Fruit fly (Drosophila melanogaster) whole organism, pupa: ENCODE measurements around the gene D2hgdh.
A peak's percentile ranks its signal among the peaks of the same experiment; 100 is the strongest.

Source experiments
- CG10348 ChIP-seq: fragments of 200-800 bp; sonication (Bioruptor generic); IDR thresholded peaks from 2 replicates; pipeline ENCODE4 v1.3.6; 2022; ENCODE audit warnings: missing biosample characterization, missing genetic modification characterization
- CG12605 ChIP-seq: fragments of 200-800 bp; sonication (Bioruptor generic); IDR thresholded peaks from 2 replicates; pipeline ENCODE4 v1.3.6; 2022; ENCODE audit warnings: missing biosample characterization, missing genetic modification characterization
- CG13204 ChIP-seq: fragments of 200-800 bp; sonication (Bioruptor generic); optimal IDR thresholded peaks from 2 replicates; lab custom pipeline; 2018; ENCODE audit warnings: missing biosample characterization, mild to moderate bottlenecking, missing genetic modification characterization, moderate library complexity
- CG14655 ChIP-seq: fragments of 200-800 bp; sonication (Bioruptor generic); optimal IDR thresholded peaks from 3 replicates; lab custom pipeline; 2017; ENCODE audit warnings: mild to moderate bottlenecking, missing biosample characterization, missing genetic modification reagents, missing genetic modification characterization
- CG15710 ChIP-seq: fragments of 200-800 bp; sonication (Bioruptor generic); optimal IDR thresholded peaks from 2 replicates; lab custom pipeline; 2018; ENCODE audit warnings: missing biosample characterization, mild to moderate bottlenecking, missing genetic modification characterization, moderate library complexity
- CG17806 ChIP-seq: fragments of 200-800 bp; sonication (Bioruptor generic); optimal IDR thresholded peaks from 2 replicates; lab custom pipeline; 2018; ENCODE audit warnings: missing biosample characterization, mild to moderate bottlenecking, missing genetic modification characterization, moderate library complexity
- CG32121 ChIP-seq: fragments of 200-800 bp; sonication (Bioruptor generic); IDR thresholded peaks from 2 replicates; pipeline ENCODE4 v1.3.6; 2022; ENCODE audit warnings: missing biosample characterization, missing genetic modification characterization
- CG34367 ChIP-seq: fragments of 200-800 bp; sonication (Bioruptor generic); optimal IDR thresholded peaks from 2 replicates; lab custom pipeline; 2018; ENCODE audit warnings: missing biosample characterization, mild to moderate bottlenecking, missing genetic modification characterization
- CG4496 ChIP-seq: fragments of 200-800 bp; sonication (Bioruptor generic); IDR thresholded peaks from 3 replicates; pipeline ENCODE4 v1.3.6; 2022; ENCODE audit warnings: missing biosample characterization, missing genetic modification characterization
- CG8159 ChIP-seq: fragments of 200-800 bp; sonication (Bioruptor generic); optimal IDR thresholded peaks from 3 replicates; lab custom pipeline; 2018; ENCODE audit warnings: missing biosample characterization, mild to moderate bottlenecking, missing genetic modification characterization, moderate library complexity
- CG8301 ChIP-seq: fragments of 200-800 bp; sonication (Bioruptor generic); optimal IDR thresholded peaks from 2 replicates; lab custom pipeline; 2018; ENCODE audit warnings: missing biosample characterization, mild to moderate bottlenecking, missing genetic modification characterization
- CG9948 ChIP-seq: fragments of 200-800 bp; sonication (Bioruptor generic); optimal IDR thresholded peaks from 2 replicates; lab custom pipeline; 2018; ENCODE audit warnings: missing biosample characterization, mild to moderate bottlenecking, missing genetic modification characterization, moderate library complexity
- D1 ChIP-seq: fragments of 200-800 bp; sonication (Bioruptor generic); optimal IDR thresholded peaks from 2 replicates; lab custom pipeline; 2018; ENCODE audit warnings: missing biosample characterization, mild to moderate bottlenecking, missing genetic modification characterization, moderate library complexity
- EcR ChIP-seq: fragments of 200-800 bp; sonication (Bioruptor generic); optimal IDR thresholded peaks from 3 replicates; lab custom pipeline; 2019; ENCODE audit warnings: missing biosample characterization, missing genetic modification characterization, mild to moderate bottlenecking, moderate library complexity, missing genetic modification reagents
- Ets98B ChIP-seq: fragments of 200-800 bp; sonication (Bioruptor generic); IDR thresholded peaks from 2 replicates; pipeline ENCODE4 v1.3.6; 2022; ENCODE audit warnings: missing biosample characterization, missing genetic modification characterization
- Pif1A ChIP-seq: fragments of 200-800 bp; sonication (Bioruptor generic); optimal IDR thresholded peaks from 3 replicates; lab custom pipeline; 2016; ENCODE audit warnings: missing biosample characterization, missing genetic modification characterization
- Pif1B ChIP-seq: fragments of 200-800 bp; sonication (Bioruptor generic); optimal IDR thresholded peaks from 3 replicates; lab custom pipeline; 2016; ENCODE audit warnings: missing biosample characterization, missing genetic modification characterization
- Snoo ChIP-seq: fragments of 200-800 bp; sonication (Bioruptor generic); optimal IDR thresholded peaks from 3 replicates; lab custom pipeline; 2017; ENCODE audit warnings: missing biosample characterization, mild to moderate bottlenecking, missing genetic modification characterization, inconsistent platforms
- fd96Ca ChIP-seq: fragments of 200-800 bp; sonication (Bioruptor generic); IDR thresholded peaks from 3 replicates; pipeline ENCODE4 v1.3.6; 2022; ENCODE audit warnings: missing biosample characterization, missing genetic modification characterization
- gl ChIP-seq: fragments of 200-800 bp; sonication (Bioruptor generic); optimal IDR thresholded peaks from 2 replicates; lab custom pipeline; 2018; ENCODE audit warnings: missing biosample characterization, mild to moderate bottlenecking, missing genetic modification characterization
- rn ChIP-seq: fragments of 200-800 bp; sonication (Bioruptor generic); IDR thresholded peaks from 2 replicates; pipeline ENCODE4 v1.3.6; 2022; ENCODE audit warnings: missing biosample characterization, missing genetic modification characterization

Gene D2hgdh

dm6 chrX:2141159-2141853 lies at the start of gene D2hgdh:
D2hgdh (plus strand) TSS chrX:2141489.
- TF ChIP-seq CG17806 (tag; lab: Kevin White, UChicago), result peak; percentile 5
- no peak for TF ChIP-seq CG8301
- peak; percentile 49; the same call in 1 of the 2 replicates for TF ChIP-seq CG32121 (GFP tag; lab: Robert Waterston, UW)
- TF ChIP-seq Ets98B (GFP tag; lab: Robert Waterston, UW), result peak; percentile 69
- no peak for TF ChIP-seq rn
- TF ChIP-seq Pif1A (GFP tag; lab: Kevin White, UChicago), result no peak
- TF ChIP-seq Snoo, result peak; percentile 29
- peak; percentile 65 for TF ChIP-seq CG4496 (GFP tag; lab: Robert Waterston, UW)
- TF ChIP-seq fd96Ca (GFP tag; lab: Robert Waterston, UW), result no peak
- TF ChIP-seq D1, result no peak
- no peak for TF ChIP-seq CG34367 (tag; lab: Kevin White, UChicago)

dm6 chrX:2094072-2094761 lies 47.1 kb upstream of the D2hgdh start, which contains the start of gene csw:
csw (plus strand) TSS chrX:2094234.
- peak; percentile 23 for TF ChIP-seq D1
- TF ChIP-seq CG8301, result peak; percentile 66
- peak; percentile 82 for TF ChIP-seq CG14655 (GFP tag; lab: Kevin White, UChicago)
- peak; percentile 84 for TF ChIP-seq Ets98B (GFP tag; lab: Robert Waterston, UW)
- no peak for TF ChIP-seq CG10348 (GFP tag; lab: Robert Waterston, UW)
- peak; percentile 93 for TF ChIP-seq CG13204
- peak; percentile 74 for TF ChIP-seq Snoo
- peak; percentile 85 for TF ChIP-seq CG15710 (tag; lab: Kevin White, UChicago)
- peak; percentile 85 for TF ChIP-seq CG8159 (tag; lab: Kevin White, UChicago)
- peak; percentile 94 for TF ChIP-seq CG12605 (GFP tag; lab: Robert Waterston, UW)
- TF ChIP-seq rn, result peak; percentile 81
- peak; percentile 76 for TF ChIP-seq CG17806 (tag; lab: Kevin White, UChicago)
- peak; percentile 96 for TF ChIP-seq CG4496 (GFP tag; lab: Robert Waterston, UW)
- TF ChIP-seq Pif1A (GFP tag; lab: Kevin White, UChicago), result peak; percentile 92
- peak; percentile 85 for TF ChIP-seq fd96Ca (GFP tag; lab: Robert Waterston, UW)
- peak; percentile 98 for TF ChIP-seq gl (tag; lab: Kevin White, UChicago)
- TF ChIP-seq CG9948 (tag; lab: Kevin White, UChicago), result peak; percentile 65
- peak; percentile 77 for TF ChIP-seq Pif1B (GFP tag; lab: Kevin White, UChicago)
- TF ChIP-seq CG32121 (GFP tag; lab: Robert Waterston, UW), result peak; percentile 84
- peak; percentile 93 for TF ChIP-seq CG34367 (tag; lab: Kevin White, UChicago)
- peak; percentile 70 for TF ChIP-seq EcR (GFP tag; lab: Kevin White, UChicago)

- TF ChIP-seq CG8159 (tag; lab: Kevin White, UChicago) (no peak), CG10348 (GFP tag; lab: Robert Waterston, UW) (no peak), Pif1B (GFP tag; lab: Kevin White, UChicago) (no peak), CG14655 (GFP tag; lab: Kevin White, UChicago) (no peak), CG8301 (no peak), CG32121 (GFP tag; lab: Robert Waterston, UW) (no peak), CG9948 (tag; lab: Kevin White, UChicago) (no peak), D1 (no peak), CG12605 (GFP tag; lab: Robert Waterston, UW) (no peak), EcR (GFP tag; lab: Kevin White, UChicago) (no peak), Snoo (no peak), CG4496 (GFP tag; lab: Robert Waterston, UW) (no peak), CG15710 (tag; lab: Kevin White, UChicago) (no peak), Ets98B (GFP tag; lab: Robert Waterston, UW) (no peak)
These were observed 44.9 kb upstream of the D2hgdh start for dm6 chrX:2096341-2096740.

- TF ChIP-seq CG32121 (GFP tag; lab: Robert Waterston, UW) (no peak), CG13204 (no peak), gl (tag; lab: Kevin White, UChicago) (no peak), CG8301 (peak; percentile 35), D1 (no peak), fd96Ca (GFP tag; lab: Robert Waterston, UW) (no peak), CG9948 (tag; lab: Kevin White, UChicago) (no peak), Pif1B (GFP tag; lab: Kevin White, UChicago) (no peak), CG12605 (GFP tag; lab: Robert Waterston, UW) (0 out of 2 replicates have a peak, but pooled peaks have one; percentile 19), CG17806 (tag; lab: Kevin White, UChicago) (no peak), CG4496 (GFP tag; lab: Robert Waterston, UW) (0 out of 3 replicates have a peak, but pooled peaks have one; percentile 15), Ets98B (GFP tag; lab: Robert Waterston, UW) (peak; percentile 36; the same call in 1 of the 2 replicates), CG8159 (tag; lab: Kevin White, UChicago) (no peak), EcR (GFP tag; lab: Kevin White, UChicago) (no peak), rn (no peak), CG14655 (GFP tag; lab: Kevin White, UChicago) (peak; percentile 33)
These were observed 43.0 kb upstream of the D2hgdh start for dm6 chrX:2098267-2098666.

- no peak for TF ChIP-seq CG17806 (tag; lab: Kevin White, UChicago)
- TF ChIP-seq CG12605 (GFP tag; lab: Robert Waterston, UW), result no peak
- TF ChIP-seq CG10348 (GFP tag; lab: Robert Waterston, UW), result no peak
These were observed 37.4 kb upstream of the D2hgdh start for dm6 chrX:2103859-2104258.
